Fruit fly (Drosophila melanogaster) whole organism, wandering third instar larva: Measurements from ENCODE around the gene nAChRalpha5.

ENCODE experiments used
- CG32264 ChIP-seq: fragments of 200-800 bp; sonication (Bioruptor generic); optimal IDR thresholded peaks from 2 replicates; lab custom pipeline; 2016; ENCODE audit warnings: missing biosample characterization, missing genetic modification characterization
- CG9705 ChIP-seq: fragments of 200-800 bp; sonication (Bioruptor generic); optimal IDR thresholded peaks from 2 replicates; lab custom pipeline; 2018; ENCODE audit warnings: missing biosample characterization, mild to moderate bottlenecking, missing genetic modification characterization
- CrebA ChIP-seq: fragments of 200-800 bp; sonication (Bioruptor generic); optimal IDR thresholded peaks from 2 replicates; lab custom pipeline; 2016; ENCODE audit warnings: missing biosample characterization, mild to moderate bottlenecking, missing genetic modification characterization, borderline replicate concordance
- Dfd ChIP-seq: fragments of >200 bp; optimal IDR thresholded peaks from 2 replicates; lab custom pipeline; 2017; ENCODE audit warnings: missing biosample characterization, missing genetic modification characterization
- Dif ChIP-seq: fragments of 200-275, 200-300 bp; sonication (Bioruptor generic); optimal IDR thresholded peaks from 2 replicates; lab custom pipeline; 2018; ENCODE audit warnings: missing biosample characterization, missing genetic modification characterization; ENCODE audit not compliant: partially characterized antibody
- GATAd ChIP-seq: sonication (Bioruptor generic); optimal IDR thresholded peaks from 2 replicates; lab custom pipeline; 2016; ENCODE audit warnings: missing biosample characterization, missing genetic modification characterization
- HLH106 ChIP-seq: fragments of 200-800 bp; optimal IDR thresholded peaks from 3 replicates; lab custom pipeline; 2019; ENCODE audit warnings: missing biosample characterization, mild to moderate bottlenecking, missing genetic modification characterization, moderate library complexity
- Hnf4 ChIP-seq: fragments of 200-800 bp; sonication (Bioruptor generic); optimal IDR thresholded peaks from 2 replicates; lab custom pipeline; 2016; ENCODE audit warnings: missing biosample characterization, mild to moderate bottlenecking, missing genetic modification characterization
- Hr83 ChIP-seq: fragments of 200-300 bp; sonication (Bioruptor generic); optimal IDR thresholded peaks from 2 replicates; lab custom pipeline; 2016; ENCODE audit warnings: missing biosample characterization, mild to moderate bottlenecking, missing genetic modification characterization, moderate library complexity; ENCODE audit not compliant: poor library complexity, severe bottlenecking
- Jra ChIP-seq: sonication (Bioruptor generic); optimal IDR thresholded peaks from 2 replicates; lab custom pipeline; 2016; ENCODE audit warnings: missing biosample characterization, missing genetic modification characterization
- Myc ChIP-seq: fragments of >200 bp; optimal IDR thresholded peaks from 2 replicates; lab custom pipeline; 2017
- N ChIP-seq: fragments of >200 bp; optimal IDR thresholded peaks from 2 replicates; lab custom pipeline; 2018; ENCODE audit warnings: missing biosample characterization, missing external identifiers, missing genetic modification characterization
- OdsH ChIP-seq: fragments of 200-800 bp; sonication (Bioruptor generic); optimal IDR thresholded peaks from 2 replicates; lab custom pipeline; 2016; ENCODE audit warnings: missing biosample characterization, mild to moderate bottlenecking, missing genetic modification characterization
- Sp1 ChIP-seq: fragments of 200-800 bp; sonication (Bioruptor generic); optimal IDR thresholded peaks from 3 replicates; lab custom pipeline; 2019; ENCODE audit warnings: missing biosample characterization, mild to moderate bottlenecking, missing genetic modification characterization, moderate library complexity
- Vsx2 ChIP-seq: fragments of 200-300, 225-300 bp; sonication (Bioruptor generic); optimal IDR thresholded peaks from 2 replicates; lab custom pipeline; 2018; ENCODE audit warnings: missing biosample characterization, missing genetic modification characterization; ENCODE audit not compliant: partially characterized antibody
- brk ChIP-seq: fragments of 200-800 bp; sonication (Bioruptor generic); optimal IDR thresholded peaks from 2 replicates; lab custom pipeline; 2016; ENCODE audit warnings: missing biosample characterization, mild to moderate bottlenecking, missing genetic modification characterization
- dmrt93B ChIP-seq: fragments of 200-800 bp; sonication (Bioruptor generic); optimal IDR thresholded peaks from 2 replicates; lab custom pipeline; 2018; ENCODE audit warnings: missing biosample characterization, mild to moderate bottlenecking, missing genetic modification characterization
- dsf ChIP-seq: sonication (Bioruptor generic); optimal IDR thresholded peaks from 2 replicates; lab custom pipeline; 2016; ENCODE audit warnings: missing biosample characterization, missing genetic modification characterization, borderline replicate concordance
- foxo ChIP-seq, 2 experiments: fragments of 200-800 bp; sonication (Bioruptor generic); optimal IDR thresholded peaks; 2 replicates in 1 of 2; 3 replicates in 1 of 2; lab custom pipeline; 2016 to 2017; ENCODE audit warnings: missing biosample characterization in 2 of 2, missing genetic modification characterization in 2 of 2
- fru ChIP-seq: fragments of 200-800 bp; sonication (Bioruptor generic); optimal IDR thresholded peaks from 3 replicates; lab custom pipeline; 2016; ENCODE audit warnings: missing biosample characterization, mild to moderate bottlenecking, missing genetic modification characterization
- jim ChIP-seq: fragments of 175-275, 200-325 bp; sonication (Bioruptor generic); optimal IDR thresholded peaks from 2 replicates; lab custom pipeline; 2016; ENCODE audit warnings: missing biosample characterization, mild to moderate bottlenecking, missing genetic modification characterization
- lola ChIP-seq: fragments of >200 bp; optimal IDR thresholded peaks from 2 replicates; lab custom pipeline; 2017; ENCODE audit warnings: missing biosample characterization, missing genetic modification characterization
- pan ChIP-seq: fragments of >200 bp; optimal IDR thresholded peaks from 2 replicates; lab custom pipeline; 2017
- psq ChIP-seq: fragments of 200-800 bp; sonication (Bioruptor generic); optimal IDR thresholded peaks from 3 replicates; lab custom pipeline; 2017; ENCODE audit warnings: missing biosample characterization, mild to moderate bottlenecking, missing genetic modification characterization, moderate library complexity
- rgr ChIP-seq: fragments of 200-800 bp; sonication (Bioruptor generic); optimal IDR thresholded peaks from 3 replicates; lab custom pipeline; 2016; ENCODE audit warnings: missing biosample characterization, mild to moderate bottlenecking, missing genetic modification characterization
- sage ChIP-seq: fragments of 200-800 bp; sonication (Bioruptor generic); optimal IDR thresholded peaks from 2 replicates; lab custom pipeline; 2016; ENCODE audit warnings: missing biosample characterization, mild to moderate bottlenecking, missing genetic modification characterization
- sv ChIP-seq: fragments of 200-800 bp; sonication (Bioruptor generic); optimal IDR thresholded peaks from 3 replicates; lab custom pipeline; 2016; ENCODE audit warnings: missing biosample characterization, missing genetic modification characterization
- usp ChIP-seq: fragments of >200 bp; optimal IDR thresholded peaks from 2 replicates; lab custom pipeline; 2017; ENCODE audit warnings: missing biosample characterization, missing genetic modification characterization
- woc ChIP-seq: sonication (Bioruptor generic); optimal IDR thresholded peaks from 2 replicates; lab custom pipeline; 2016; ENCODE audit warnings: missing biosample characterization, mild to moderate bottlenecking, missing genetic modification characterization

nAChRalpha5 gene

dm6 chr2L:14095683-14096082 is 55.7 kb downstream of the nAChRalpha5 start:
- TF ChIP-seq CG9705 (no peak), Dfd (GFP tag; lab: Kevin White, UChicago) (peak; percentile 56)

dm6 chr2L:14103790-14104189 is 63.8 kb downstream of the nAChRalpha5 start, which contains the start of gene CG46301:
Gene CG46301 (plus strand): TSS chr2L:14104090.
- no peak for TF ChIP-seq CrebA (GFP tag; lab: Kevin White, UChicago)
- TF ChIP-seq, all 38 proteins: peak for 0

dm6 chr2L:14109347-14109746 is 69.4 kb downstream of the nAChRalpha5 start, which contains the start of gene CG15293:
Gene CG15293 (minus strand): TSS chr2L:14109447.
- TF ChIP-seq sage (GFP tag; lab: Kevin White, UChicago) (no peak), Sp1 (GFP tag; lab: Kevin White, UChicago) (no peak), OdsH (GFP tag; lab: Kevin White, UChicago) (no peak), Hr83 (GFP tag; lab: Kevin White, UChicago) (no peak), dsf (no peak)

- no peak for TF ChIP-seq brk (GFP tag; lab: Kevin White, UChicago)
- no peak for TF ChIP-seq usp
- no peak for TF ChIP-seq dsf
- TF ChIP-seq Hnf4 (GFP tag; lab: Kevin White, UChicago), result no peak
- TF ChIP-seq sage (GFP tag; lab: Kevin White, UChicago), result no peak
- no peak for TF ChIP-seq dmrt93B (GFP tag; lab: Kevin White, UChicago)
- TF ChIP-seq, all 38 proteins: peak for 0
Observed at dm6 chr2L:14110639-14111038, 70.7 kb downstream of the nAChRalpha5 start, which contains the start of gene CG31769. Gene CG31769 (minus strand): TSS chr2L:14110739.

dm6 chr2L:14112192-14112591 is 72.2 kb downstream of the nAChRalpha5 start:
- TF ChIP-seq HLH106 (no peak), foxo (GFP tag; optimal IDR thresholded peaks at IDR 0.05; lab: Kevin White, UChicago) (no peak)

dm6 chr2L:14113207-14113606 is 73.2 kb downstream of the nAChRalpha5 start:
- TF ChIP-seq fru (GFP tag; lab: Kevin White, UChicago), result no peak
- no peak for TF ChIP-seq Hnf4 (GFP tag; lab: Kevin White, UChicago)
- no peak for TF ChIP-seq CG9705
- TF ChIP-seq HLH106, result no peak
- TF ChIP-seq jim (GFP tag; lab: Kevin White, UChicago), result no peak
- no peak for TF ChIP-seq usp
- no peak for TF ChIP-seq OdsH (GFP tag; lab: Kevin White, UChicago)
- TF ChIP-seq Sp1 (GFP tag; lab: Kevin White, UChicago), result no peak
- no peak for TF ChIP-seq Myc (lab: Kevin White, UChicago)
- TF ChIP-seq GATAd (GFP tag; lab: Kevin White, UChicago), result no peak
- TF ChIP-seq, all 38 proteins: peak for 0

- no peak for TF ChIP-seq CG32264 (GFP tag; lab: Kevin White, UChicago)
- no peak for TF ChIP-seq sv
- no peak for TF ChIP-seq Dif
- TF ChIP-seq Dfd (GFP tag; lab: Kevin White, UChicago), result no peak
- TF ChIP-seq fru (GFP tag; lab: Kevin White, UChicago), result no peak
- TF ChIP-seq psq (GFP tag; lab: Kevin White, UChicago), result no peak
- TF ChIP-seq CG9705, result no peak
- TF ChIP-seq HLH106, result no peak
- TF ChIP-seq usp, result no peak
- TF ChIP-seq Jra (GFP tag; lab: Kevin White, UChicago), result no peak
- no peak for TF ChIP-seq rgr (GFP tag; lab: Kevin White, UChicago)
- TF ChIP-seq pan, result no peak
- no peak for TF ChIP-seq Vsx2 (GFP tag; lab: Kevin White, UChicago)
- TF ChIP-seq N (GFP tag; lab: Kevin White, UChicago), result no peak
- TF ChIP-seq Myc (lab: Kevin White, UChicago), result no peak
- TF ChIP-seq foxo (GFP tag; optimal IDR thresholded peaks at IDR 0.05; lab: Kevin White, UChicago), result no peak
- no peak for TF ChIP-seq woc (GFP tag; lab: Kevin White, UChicago)
- TF ChIP-seq lola (GFP tag; lab: Kevin White, UChicago), result no peak
Observed at dm6 chr2L:14115976-14116501, 76.1 kb downstream of the nAChRalpha5 start.
